Worm (Caenorhabditis elegans): Measurements from ENCODE around the gene mrp-3.
A peak's percentile ranks its signal among the peaks of the same experiment; 100 is the strongest.

mrp-3 gene

ce11 chrX:15939224-15939623, at the start of gene mrp-3:
TSS of gene mrp-3 (minus strand) at chrX:15939324.
- TF ChIP-seq unc-39 (tag; optimal IDR thresholded peaks at IDR 0.05) (no peak), unc-62 (GFP tag; optimal IDR thresholded peaks at IDR 0.05) (no peak), ceh-43 (GFP tag; optimal IDR thresholded peaks at IDR 0.05) (no peak), lsy-2 (tag; optimal IDR thresholded peaks at IDR 0.05) (no peak), snpc-4 (tag; optimal IDR thresholded peaks at IDR 0.05) (no peak), lin-32 (GFP tag; optimal IDR thresholded peaks at IDR 0.05) (no peak), elt-1 (tag; optimal IDR thresholded peaks at IDR 0.05; ENCODE audit: borderline replicate concordance, insufficient read depth) (no peak), sptf-1 (tag; optimal IDR thresholded peaks at IDR 0.05) (no peak), ztf-11 (tag; optimal IDR thresholded peaks at IDR 0.05) (no peak), ham-2 (GFP tag; optimal IDR thresholded peaks at IDR 0.05) (no peak), cnd-1 (tag; optimal IDR thresholded peaks at IDR 0.05) (no peak), ceh-83 (GFP tag; optimal IDR thresholded peaks at IDR 0.05) (no peak)

DNA sequence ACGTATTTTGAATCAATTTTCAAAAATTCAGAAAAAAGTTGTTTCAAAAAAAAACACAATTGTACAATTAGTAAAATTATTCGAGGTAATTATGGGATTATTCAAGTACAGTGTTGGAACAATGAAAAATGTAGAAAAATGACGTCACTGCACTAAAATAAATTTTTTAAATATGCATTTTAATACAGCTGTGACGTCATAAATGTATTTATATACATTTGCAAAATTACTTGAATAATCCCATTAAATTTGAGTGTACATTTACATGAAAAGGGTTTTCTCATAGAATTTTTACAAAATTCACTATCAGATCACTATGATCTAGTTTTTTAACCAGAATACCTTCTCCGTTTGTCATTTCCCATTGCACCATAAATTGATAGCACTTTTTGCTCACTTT, 49.5 kb upstream of the mrp-3 start:
- TF ChIP-seq zip-8 (tag; optimal IDR thresholded peaks at IDR 0.05) = peak; percentile 97
- no peak for TF ChIP-seq nhr-237 (tag; optimal IDR thresholded peaks at IDR 0.05)
- TF ChIP-seq blmp-1 (tag; optimal IDR thresholded peaks at IDR 0.05) = no peak
- no peak for TF ChIP-seq nhr-76 (tag; optimal IDR thresholded peaks at IDR 0.05)

- TF ChIP-seq nhr-76 (tag; optimal IDR thresholded peaks at IDR 0.05) = no peak
- TF ChIP-seq nhr-12 (tag; optimal IDR thresholded peaks at IDR 0.05) = no peak
- no peak for TF ChIP-seq nhr-28 (tag; optimal IDR thresholded peaks at IDR 0.05)
- TF ChIP-seq cnd-1 (tag; optimal IDR thresholded peaks at IDR 0.05) = no peak
- TF ChIP-seq ztf-11 (tag; optimal IDR thresholded peaks at IDR 0.05) = no peak
- TF ChIP-seq snpc-4 (tag; optimal IDR thresholded peaks at IDR 0.05) = no peak
- TF ChIP-seq zip-8 (tag; optimal IDR thresholded peaks at IDR 0.05) = no peak
- no peak for TF ChIP-seq ces-1 (GFP tag; optimal IDR thresholded peaks at IDR 0.05)
- no peak for TF ChIP-seq ham-2 (GFP tag; optimal IDR thresholded peaks at IDR 0.05)
- no peak for TF ChIP-seq elt-1 (tag; optimal IDR thresholded peaks at IDR 0.05; ENCODE audit: borderline replicate concordance, insufficient read depth)
Observed at ce11 chrX:15983288-15983687, 44.2 kb upstream of the mrp-3 start.

DNA sequence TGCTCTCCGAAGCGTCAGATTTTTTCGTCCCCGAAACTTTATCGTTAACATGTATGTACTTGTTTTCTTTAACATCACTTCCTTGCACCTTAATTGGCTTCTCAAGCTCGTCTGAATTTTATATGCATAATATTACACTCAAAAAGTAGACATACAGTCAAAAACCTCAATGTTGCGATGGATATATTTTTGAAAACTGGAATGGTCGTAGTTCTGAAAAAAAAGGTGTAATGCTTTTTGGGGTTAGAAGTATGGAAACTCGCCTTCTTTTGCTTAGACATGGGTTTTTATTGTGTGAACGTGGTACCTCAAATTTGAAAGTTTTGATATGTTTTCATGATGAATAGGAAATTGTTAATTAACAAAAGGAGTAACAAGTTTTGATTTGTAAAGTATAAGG, 43.5 kb upstream of the mrp-3 start, which contains the start of gene C09G1.2:
Gene C09G1.2 (minus strand): TSS at position 101 of the 400 bp plus-strand sequence.
- no peak for TF ChIP-seq ces-1 (GFP tag; optimal IDR thresholded peaks at IDR 0.05)
- no peak for TF ChIP-seq elt-1 (tag; optimal IDR thresholded peaks at IDR 0.05; ENCODE audit: borderline replicate concordance, insufficient read depth)
- no peak for TF ChIP-seq unc-62 (GFP tag; optimal IDR thresholded peaks at IDR 0.05)
- TF ChIP-seq M03D4.4 (tag; optimal IDR thresholded peaks at IDR 0.05) = no peak

DNA sequence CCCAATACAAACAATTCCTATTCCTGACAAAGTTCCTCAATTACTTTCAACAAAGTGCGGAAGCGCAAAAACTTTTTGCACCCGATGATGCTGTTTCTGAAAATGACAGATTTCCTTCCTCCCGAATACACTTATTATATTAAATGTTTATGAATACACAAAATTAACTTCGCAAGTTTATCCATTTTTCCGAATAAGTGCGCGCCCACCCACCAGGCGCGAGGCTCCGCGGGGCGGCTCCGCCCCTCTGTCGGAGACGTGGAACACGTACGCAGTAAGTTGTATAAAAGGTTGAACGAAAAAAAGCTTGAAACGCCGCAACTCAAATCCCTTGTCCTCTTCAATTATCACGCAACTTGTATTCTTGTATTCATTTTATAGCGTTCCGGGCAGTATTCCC, 19.6 kb upstream of the mrp-3 start, which contains the start of gene C09G1.5:
Gene C09G1.5 (plus strand): TSS at position 301 of the 400 bp plus-strand sequence.
- no peak for TF ChIP-seq nhr-12 (tag; optimal IDR thresholded peaks at IDR 0.05)
- no peak for TF ChIP-seq nhr-2 (tag; optimal IDR thresholded peaks at IDR 0.05)
- no peak for TF ChIP-seq hlh-1 (tag; optimal IDR thresholded peaks at IDR 0.05)
- no peak for TF ChIP-seq lsy-2 (tag; optimal IDR thresholded peaks at IDR 0.05)
- no peak for TF ChIP-seq ces-1 (GFP tag; optimal IDR thresholded peaks at IDR 0.05)
- TF ChIP-seq zip-8 (tag; optimal IDR thresholded peaks at IDR 0.05) = no peak
- TF ChIP-seq pha-4 (tag; optimal IDR thresholded peaks at IDR 0.05) = no peak
- TF ChIP-seq cnd-1 (tag; optimal IDR thresholded peaks at IDR 0.05) = no peak
- TF ChIP-seq ceh-83 (GFP tag; optimal IDR thresholded peaks at IDR 0.05) = no peak
- no peak for TF ChIP-seq nhr-237 (tag; optimal IDR thresholded peaks at IDR 0.05)

- no peak for TF ChIP-seq nhr-237 (tag; optimal IDR thresholded peaks at IDR 0.05)
- no peak for TF ChIP-seq zip-8 (tag; optimal IDR thresholded peaks at IDR 0.05)
- no peak for TF ChIP-seq snpc-4 (tag; optimal IDR thresholded peaks at IDR 0.05)
- no peak for TF ChIP-seq sptf-1 (tag; optimal IDR thresholded peaks at IDR 0.05)
- TF ChIP-seq lin-13 (tag; optimal IDR thresholded peaks at IDR 0.05) = no peak
- no peak for TF ChIP-seq unc-39 (tag; optimal IDR thresholded peaks at IDR 0.05)
- no peak for TF ChIP-seq ces-1 (GFP tag; optimal IDR thresholded peaks at IDR 0.05)
- TF ChIP-seq sem-2 (GFP tag; optimal IDR thresholded peaks at IDR 0.05) = no peak
- no peak for TF ChIP-seq nhr-12 (tag; optimal IDR thresholded peaks at IDR 0.05)
- no peak for TF ChIP-seq lsy-2 (tag; optimal IDR thresholded peaks at IDR 0.05)
- no peak for TF ChIP-seq nhr-2 (tag; optimal IDR thresholded peaks at IDR 0.05)
- TF ChIP-seq mep-1 (tag; optimal IDR thresholded peaks at IDR 0.05) = no peak
- no peak for TF ChIP-seq nhr-28 (tag; optimal IDR thresholded peaks at IDR 0.05)
- TF ChIP-seq ceh-43 (GFP tag; optimal IDR thresholded peaks at IDR 0.05) = no peak
Observed at ce11 chrX:15953611-15954010, 14.5 kb upstream of the mrp-3 start.

ce11 chrX:15953086-15953485, 14.0 kb upstream of the mrp-3 start:
- no peak for TF ChIP-seq cnd-1 (tag; optimal IDR thresholded peaks at IDR 0.05)
- TF ChIP-seq lsy-2 (tag; optimal IDR thresholded peaks at IDR 0.05) = no peak
- TF ChIP-seq ceh-43 (GFP tag; optimal IDR thresholded peaks at IDR 0.05) = no peak
- no peak for TF ChIP-seq tbx-8 (GFP tag; optimal IDR thresholded peaks at IDR 0.05)
- no peak for TF ChIP-seq mep-1 (tag; optimal IDR thresholded peaks at IDR 0.05)
- no peak for TF ChIP-seq mls-2 (tag; optimal IDR thresholded peaks at IDR 0.05)
- TF ChIP-seq hlh-1 (tag; optimal IDR thresholded peaks at IDR 0.05) = no peak
- no peak for TF ChIP-seq ces-1 (GFP tag; optimal IDR thresholded peaks at IDR 0.05)

Data from whole organism, mixed stage, embryonic.